Fruit fly (Drosophila melanogaster): ENCODE measurements around the gene CG1640.
A peak's percentile ranks its signal among the peaks of the same experiment; 100 is the strongest.

CG1640 gene

DNA sequence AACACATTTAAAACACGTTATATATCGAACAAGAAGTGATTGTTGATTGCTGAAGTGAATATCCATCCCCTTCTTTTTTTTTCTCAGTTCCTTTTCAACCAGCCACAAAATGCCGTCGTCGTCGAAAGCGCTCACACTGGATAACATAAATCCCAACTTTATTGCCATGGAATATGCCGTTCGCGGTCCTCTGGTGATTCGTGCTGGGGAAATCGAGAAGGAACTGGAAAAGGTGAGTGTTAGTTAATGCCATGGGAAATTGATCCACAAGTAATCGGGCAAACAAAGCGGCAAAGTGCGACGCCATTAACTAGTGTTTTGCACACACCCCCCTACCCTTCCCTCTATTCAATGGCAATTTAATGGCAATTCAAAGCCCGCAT, 3.7 kb downstream of the CG1640 start:
- no peak for TF ChIP-seq CG4496 (GFP tag; IDR thresholded peaks at IDR 0.05)
- TF ChIP-seq CG14655 (GFP tag; optimal IDR thresholded peaks at IDR 0.05), result no peak
- TF ChIP-seq CG9948 (tag; optimal IDR thresholded peaks at IDR 0.05), result no peak
- TF ChIP-seq Pif1A (GFP tag; optimal IDR thresholded peaks at IDR 0.05), result no peak
- TF ChIP-seq CG13204 (GFP tag; optimal IDR thresholded peaks at IDR 0.05), result no peak
- no peak for TF ChIP-seq Ets98B (GFP tag; IDR thresholded peaks at IDR 0.05)
- no peak for TF ChIP-seq EcR (GFP tag; optimal IDR thresholded peaks at IDR 0.05)

DNA sequence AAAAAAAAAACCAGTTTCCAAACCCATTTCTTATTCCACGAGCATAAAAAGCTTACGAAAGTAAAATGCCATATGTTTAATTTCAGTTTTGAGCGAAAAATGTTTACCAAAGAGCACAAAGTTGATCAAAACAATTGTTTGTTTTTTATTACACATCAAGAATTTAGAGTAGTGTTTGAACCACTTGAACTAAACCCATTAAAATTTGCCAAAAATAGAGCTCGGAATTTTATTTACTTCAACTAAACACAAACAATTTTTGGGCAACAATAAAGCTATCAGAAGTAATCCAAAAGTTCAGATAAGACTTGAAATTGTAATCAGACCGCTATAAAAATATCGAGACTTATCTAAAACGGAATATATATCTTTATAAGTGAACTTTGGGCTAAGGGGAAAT, 4.6 kb downstream of the CG1640 start:
- TF ChIP-seq CG8159 (tag; optimal IDR thresholded peaks at IDR 0.05) (no peak), Snoo (tag; optimal IDR thresholded peaks at IDR 0.05) (no peak), Ets98B (GFP tag; IDR thresholded peaks at IDR 0.05) (no peak), rn (GFP tag; IDR thresholded peaks at IDR 0.05) (no peak), D1 (tag; optimal IDR thresholded peaks at IDR 0.05) (no peak), CG9948 (tag; optimal IDR thresholded peaks at IDR 0.05) (no peak), CG4496 (GFP tag; IDR thresholded peaks at IDR 0.05) (no peak), CG34367 (tag; optimal IDR thresholded peaks at IDR 0.05) (no peak), EcR (GFP tag; optimal IDR thresholded peaks at IDR 0.05) (no peak), gl (tag; optimal IDR thresholded peaks at IDR 0.05) (no peak), CG12605 (GFP tag; IDR thresholded peaks at IDR 0.05) (no peak), CG13204 (GFP tag; optimal IDR thresholded peaks at IDR 0.05) (no peak)

DNA sequence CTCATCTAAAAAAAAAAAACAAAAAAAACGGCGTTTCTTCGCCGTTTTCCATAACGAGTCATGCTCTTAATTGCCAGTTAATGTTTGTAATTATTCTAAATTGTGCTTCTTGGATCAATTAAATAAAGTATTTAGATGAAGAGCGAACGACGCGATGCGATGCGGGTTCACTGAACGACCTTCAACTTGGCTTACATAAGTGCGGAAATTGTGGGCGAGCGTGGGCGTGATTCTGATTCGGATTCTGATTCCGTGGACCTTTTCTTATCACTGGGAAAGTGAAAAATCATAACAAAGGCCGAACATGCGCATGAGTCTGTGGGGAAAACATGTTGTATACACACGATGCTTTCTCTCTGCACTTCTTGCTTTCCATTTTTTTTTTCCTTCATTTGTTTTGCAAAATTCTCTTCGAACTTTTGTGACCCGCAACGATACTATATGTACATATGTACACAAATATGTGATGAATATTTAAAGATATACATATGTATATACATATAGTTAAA, 5.1 kb downstream of the CG1640 start:
- TF ChIP-seq CG34367 (tag; optimal IDR thresholded peaks at IDR 0.05) (no peak), Pif1A (GFP tag; optimal IDR thresholded peaks at IDR 0.05) (no peak), EcR (GFP tag; optimal IDR thresholded peaks at IDR 0.05) (peak; percentile 85)

DNA sequence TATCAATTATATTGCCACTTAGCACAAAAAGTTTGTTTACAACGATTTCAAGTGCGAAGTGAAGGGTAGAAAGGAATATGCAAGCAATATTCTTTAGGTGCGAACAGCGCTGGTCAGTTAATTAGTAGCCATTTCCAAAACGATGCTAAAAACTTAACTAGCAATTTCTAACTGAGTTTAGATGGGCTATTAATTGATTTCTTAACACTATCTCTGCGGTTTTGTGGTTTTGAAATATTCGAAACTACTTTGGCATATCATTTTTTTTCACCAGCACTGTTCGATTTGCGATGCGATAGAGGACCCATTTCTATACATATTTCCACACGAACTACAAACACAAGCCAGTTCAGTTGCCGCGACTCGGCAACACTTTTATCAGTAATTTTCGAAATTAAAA, 6.1 kb downstream of the CG1640 start:
- TF ChIP-seq Snoo (tag; optimal IDR thresholded peaks at IDR 0.05), result peak; percentile 14
- peak; percentile 51 for TF ChIP-seq CG8159 (tag; optimal IDR thresholded peaks at IDR 0.05)
- no peak for TF ChIP-seq CG13204 (GFP tag; optimal IDR thresholded peaks at IDR 0.05)
- no peak for TF ChIP-seq EcR (GFP tag; optimal IDR thresholded peaks at IDR 0.05)
- TF ChIP-seq CG15710 (tag; optimal IDR thresholded peaks at IDR 0.05), result peak; percentile 49
- peak; percentile 42 for TF ChIP-seq CG34367 (tag; optimal IDR thresholded peaks at IDR 0.05)
- TF ChIP-seq CG14655 (GFP tag; optimal IDR thresholded peaks at IDR 0.05), result peak; percentile 60
- peak; percentile 75; the same call in 2 of the 3 replicates for TF ChIP-seq fd96Ca (GFP tag; IDR thresholded peaks at IDR 0.05)
- TF ChIP-seq CG17806 (tag; optimal IDR thresholded peaks at IDR 0.05), result peak; percentile 64
- peak; percentile 52 for TF ChIP-seq CG8301 (tag; optimal IDR thresholded peaks at IDR 0.05)
- peak; percentile 65 for TF ChIP-seq Ets98B (GFP tag; IDR thresholded peaks at IDR 0.05)
- TF ChIP-seq CG9948 (tag; optimal IDR thresholded peaks at IDR 0.05), result peak; percentile 55
- peak; percentile 51; the same call in 1 of the 2 replicates for TF ChIP-seq CG12605 (GFP tag; IDR thresholded peaks at IDR 0.05)
- no peak for TF ChIP-seq rn (GFP tag; IDR thresholded peaks at IDR 0.05)
- TF ChIP-seq Pif1A (GFP tag; optimal IDR thresholded peaks at IDR 0.05), result peak; percentile 48
- peak; percentile 33 for TF ChIP-seq Pif1B (GFP tag; optimal IDR thresholded peaks at IDR 0.05)
- peak; percentile 13 for TF ChIP-seq gl (tag; optimal IDR thresholded peaks at IDR 0.05)
- peak; percentile 80 for TF ChIP-seq CG4496 (GFP tag; IDR thresholded peaks at IDR 0.05)
- TF ChIP-seq D1 (tag; optimal IDR thresholded peaks at IDR 0.05), result peak; percentile 24
- peak; percentile 47; the same call in 1 of the 2 replicates for TF ChIP-seq CG32121 (GFP tag; IDR thresholded peaks at IDR 0.05)
- TF ChIP-seq CG10348 (GFP tag; IDR thresholded peaks at IDR 0.05), result no peak

DNA sequence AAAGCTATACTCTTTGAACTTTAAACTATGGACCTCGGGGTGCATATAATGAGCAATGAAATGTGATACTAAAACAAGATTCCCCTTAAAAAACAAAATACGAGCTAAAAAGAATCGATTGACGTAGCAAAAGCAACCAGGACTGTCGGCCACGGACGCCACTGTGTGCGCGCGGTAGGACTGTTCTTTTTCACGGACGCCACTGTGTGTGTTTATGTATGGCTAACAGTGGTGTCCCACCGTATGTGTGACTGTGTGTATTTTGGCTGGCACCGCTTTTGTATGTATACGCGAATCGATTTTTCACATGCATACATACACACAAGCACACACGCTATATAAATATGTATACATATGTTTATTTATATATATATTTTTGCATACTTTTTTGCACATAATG, 13.4 kb downstream of the CG1640 start:
- TF ChIP-seq Snoo (tag; optimal IDR thresholded peaks at IDR 0.05) (peak; percentile 37), CG14655 (GFP tag; optimal IDR thresholded peaks at IDR 0.05) (peak; percentile 43), CG4496 (GFP tag; IDR thresholded peaks at IDR 0.05) (peak; percentile 76), D1 (tag; optimal IDR thresholded peaks at IDR 0.05) (no peak), CG8159 (tag; optimal IDR thresholded peaks at IDR 0.05) (peak; percentile 29), fd96Ca (GFP tag; IDR thresholded peaks at IDR 0.05) (peak; percentile 64; the same call in 2 of the 3 replicates), gl (tag; optimal IDR thresholded peaks at IDR 0.05) (peak; percentile 34), CG12605 (GFP tag; IDR thresholded peaks at IDR 0.05) (peak; percentile 53; the same call in 1 of the 2 replicates), EcR (GFP tag; optimal IDR thresholded peaks at IDR 0.05) (no peak), rn (GFP tag; IDR thresholded peaks at IDR 0.05) (peak; percentile 47; the same call in 1 of the 2 replicates), CG34367 (tag; optimal IDR thresholded peaks at IDR 0.05) (peak; percentile 26), CG17806 (tag; optimal IDR thresholded peaks at IDR 0.05) (peak; percentile 39), CG15710 (tag; optimal IDR thresholded peaks at IDR 0.05) (peak; percentile 21), CG13204 (GFP tag; optimal IDR thresholded peaks at IDR 0.05) (peak; percentile 30), CG9948 (tag; optimal IDR thresholded peaks at IDR 0.05) (no peak), CG32121 (GFP tag; IDR thresholded peaks at IDR 0.05) (peak; percentile 69), CG10348 (GFP tag; IDR thresholded peaks at IDR 0.05) (no peak), CG8301 (tag; optimal IDR thresholded peaks at IDR 0.05) (peak; percentile 13), Pif1B (GFP tag; optimal IDR thresholded peaks at IDR 0.05) (peak; percentile 58), Ets98B (GFP tag; IDR thresholded peaks at IDR 0.05) (peak; percentile 68), Pif1A (GFP tag; optimal IDR thresholded peaks at IDR 0.05) (peak; percentile 60)

DNA sequence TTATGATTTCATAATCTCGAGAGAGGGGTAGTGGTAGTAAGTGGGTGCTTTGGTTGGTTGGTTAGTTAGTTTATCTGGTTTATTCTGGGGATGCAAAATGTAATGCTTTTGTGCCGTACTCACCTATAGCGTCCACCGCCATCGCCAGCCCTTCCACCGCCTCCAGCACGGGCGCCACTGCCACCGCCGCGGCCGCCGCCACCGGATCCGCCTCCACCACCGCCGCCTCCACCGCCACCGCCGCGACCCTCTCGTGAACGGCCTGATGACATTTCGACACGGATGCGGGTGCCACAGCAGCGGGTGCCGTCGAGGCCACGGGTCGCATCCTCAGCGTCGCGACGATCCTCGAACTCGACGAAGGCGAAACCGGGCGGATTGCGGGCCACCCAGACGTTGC, 13.8 kb downstream of the CG1640 start:
- TF ChIP-seq CG9948 (tag; optimal IDR thresholded peaks at IDR 0.05) (no peak), CG8159 (tag; optimal IDR thresholded peaks at IDR 0.05) (no peak), CG10348 (GFP tag; IDR thresholded peaks at IDR 0.05) (no peak), CG34367 (tag; optimal IDR thresholded peaks at IDR 0.05) (no peak), D1 (tag; optimal IDR thresholded peaks at IDR 0.05) (no peak), Pif1B (GFP tag; optimal IDR thresholded peaks at IDR 0.05) (no peak), CG4496 (GFP tag; IDR thresholded peaks at IDR 0.05) (no peak), gl (tag; optimal IDR thresholded peaks at IDR 0.05) (no peak), rn (GFP tag; IDR thresholded peaks at IDR 0.05) (no peak), EcR (GFP tag; optimal IDR thresholded peaks at IDR 0.05) (no peak), CG8301 (tag; optimal IDR thresholded peaks at IDR 0.05) (no peak), Pif1A (GFP tag; optimal IDR thresholded peaks at IDR 0.05) (no peak), fd96Ca (GFP tag; IDR thresholded peaks at IDR 0.05) (no peak), CG12605 (GFP tag; IDR thresholded peaks at IDR 0.05) (no peak), Ets98B (GFP tag; IDR thresholded peaks at IDR 0.05) (no peak), Snoo (tag; optimal IDR thresholded peaks at IDR 0.05) (no peak), CG14655 (GFP tag; optimal IDR thresholded peaks at IDR 0.05) (no peak), CG15710 (tag; optimal IDR thresholded peaks at IDR 0.05) (no peak), CG17806 (tag; optimal IDR thresholded peaks at IDR 0.05) (no peak)
